Worm (Caenorhabditis elegans) whole organism, L3 larva: ENCODE measurements around the gene nas-29.

Source experiments
- R02D3.7 ChIP-seq: fragments of 150-350 bp; optimal IDR thresholded peaks from 2 replicates; lab custom pipeline; 2014; ENCODE audit warnings: missing biosample characterization, missing genetic modification characterization
- aly-2 ChIP-seq: fragments of 150-350 bp; optimal IDR thresholded peaks from 2 replicates; lab custom pipeline; 2014; ENCODE audit warnings: missing biosample characterization, missing genetic modification characterization
- egl-27 ChIP-seq: sonication (generic microtip); optimal IDR thresholded peaks from 4 replicates; lab custom pipeline; 2017; ENCODE audit warnings: missing biosample characterization, missing genetic modification reagents, missing genetic modification characterization
- elt-1 ChIP-seq: fragments of 150-350 bp; optimal IDR thresholded peaks from 2 replicates; lab custom pipeline; 2014; ENCODE audit warnings: missing biosample characterization, missing genetic modification characterization
- elt-3 ChIP-seq, 3 experiments: fragments of 150-350 bp in 1 of 3; sonication (generic microtip) in 2 of 3; optimal IDR thresholded peaks; 2 replicates in 2 of 3; 4 replicates in 1 of 3; lab custom pipeline; 2014 to 2017; ENCODE audit warnings: missing biosample characterization in 3 of 3, missing genetic modification characterization in 3 of 3
- lin-39 ChIP-seq: fragments of 150-350 bp; optimal IDR thresholded peaks from 2 replicates; lab custom pipeline; 2018; ENCODE audit warnings: missing biosample characterization, missing genetic modification reagents, missing genetic modification characterization
- mdl-1 ChIP-seq: fragments of 150-350 bp; optimal IDR thresholded peaks from 2 replicates; lab custom pipeline; 2014; ENCODE audit warnings: missing biosample characterization, missing genetic modification characterization
- nhr-77 ChIP-seq: fragments of 150-350 bp; optimal IDR thresholded peaks from 2 replicates; lab custom pipeline; 2014; ENCODE audit warnings: missing biosample characterization, missing genetic modification characterization
- pha-4 ChIP-seq: fragments of 150-350 bp; optimal IDR thresholded peaks from 2 replicates; lab custom pipeline; 2014; ENCODE audit warnings: missing biosample characterization, missing genetic modification reagents, missing genetic modification characterization
- tbx-2 ChIP-seq: sonication (generic microtip); optimal IDR thresholded peaks from 2 replicates; lab custom pipeline; 2016; ENCODE audit warnings: mild to moderate bottlenecking, missing genetic modification characterization, missing compliant biosample characterization
- unc-62 ChIP-seq: fragments of 150-350 bp; sonication (generic microtip); optimal IDR thresholded peaks from 4 replicates; lab custom pipeline; 2014; ENCODE audit warnings: missing biosample characterization, missing genetic modification reagents, missing genetic modification characterization

DNA sequence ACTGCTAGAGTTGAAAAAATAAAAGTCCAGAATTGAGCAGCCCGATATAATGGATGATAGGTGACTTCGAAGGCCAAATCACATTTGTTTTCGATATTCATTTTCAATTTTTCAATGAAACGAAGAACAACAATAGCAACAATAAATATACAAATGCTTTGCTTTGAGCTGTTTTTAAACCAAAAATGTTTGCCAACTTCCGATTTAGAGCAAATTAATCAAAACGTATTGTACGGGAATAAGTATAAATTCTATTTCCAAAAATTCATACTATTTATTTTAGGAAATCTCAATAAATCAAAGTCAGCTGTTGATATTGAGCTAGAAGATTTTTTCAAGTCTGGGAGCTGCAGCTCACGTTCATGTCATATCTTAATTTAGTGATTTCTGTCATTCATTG lies 29.1 kb upstream of the nas-29 start, which contains the start of gene srb-1:
- TF ChIP-seq egl-27 (tag; lab: Kevin White, UChicago) (no peak), pha-4 (no peak), mdl-1 (no peak), aly-2 (tag; lab: Kevin White, UChicago) (no peak), elt-3 (tag; optimal IDR thresholded peaks at IDR 0.05; lab: Kevin White, UChicago) (no peak), lin-39 (tag; lab: Kevin White, UChicago) (no peak), unc-62 (GFP tag; lab: Kevin White, UChicago) (no peak), tbx-2 (tag; lab: Kevin White, UChicago) (no peak), elt-1 (tag; lab: Kevin White, UChicago) (no peak), R02D3.7 (tag; lab: Kevin White, UChicago) (no peak), nhr-77 (no peak)
